Fruit fly (Drosophila melanogaster): ENCODE results near the gene dbo.

The dbo gene

DNA sequence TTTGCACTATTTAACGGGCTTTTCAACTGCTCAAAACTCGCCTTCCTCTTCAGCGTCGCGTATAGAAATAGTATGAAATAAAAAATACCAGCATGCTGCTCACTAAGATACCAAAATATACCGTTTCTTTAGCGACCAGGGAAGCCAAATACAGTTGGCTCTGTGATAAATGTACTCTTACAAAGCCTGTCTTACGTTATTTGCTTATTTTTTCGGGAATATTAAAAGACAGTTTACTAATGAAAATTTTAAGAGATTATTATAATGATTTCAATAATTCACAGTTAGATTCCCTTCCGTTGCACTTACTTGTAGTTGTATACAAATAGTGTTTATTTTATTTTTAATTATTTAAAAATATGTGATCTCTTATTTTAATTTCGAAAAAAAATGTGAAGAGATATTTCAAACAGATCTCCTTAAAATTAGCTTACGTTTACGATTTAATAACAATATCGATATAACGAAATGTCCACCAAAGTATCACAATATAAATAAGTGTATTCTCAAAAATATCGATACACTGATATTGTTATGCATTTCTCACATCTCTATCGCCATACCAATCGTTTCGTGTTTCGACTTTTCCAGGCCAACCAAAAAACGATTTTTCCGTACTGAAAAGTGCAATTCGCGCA is at the start of gene dbo, which contains the start of gene DCP2:
dbo (plus strand) TSS at position 542 of the 638 bp plus-strand sequence.
DCP2 (minus strand) TSS at position 77 of the 638 bp plus-strand sequence.
- TF ChIP-seq gl (tag; optimal IDR thresholded peaks at IDR 0.05), result no peak
- TF ChIP-seq rn (GFP tag; IDR thresholded peaks at IDR 0.05), result peak; percentile 42; the same call in 1 of the 2 replicates
- no peak for TF ChIP-seq CG10348 (GFP tag; IDR thresholded peaks at IDR 0.05)
- peak; percentile 22 for TF ChIP-seq CG17806 (tag; optimal IDR thresholded peaks at IDR 0.05)
- peak; percentile 69 for TF ChIP-seq Ets98B (GFP tag; IDR thresholded peaks at IDR 0.05)
- peak; percentile 63 for TF ChIP-seq CG12605 (GFP tag; IDR thresholded peaks at IDR 0.05)
- peak; percentile 56 for TF ChIP-seq CG15710 (tag; optimal IDR thresholded peaks at IDR 0.05)
- peak; percentile 40 for TF ChIP-seq Snoo (tag; optimal IDR thresholded peaks at IDR 0.05)
- peak; percentile 49 for TF ChIP-seq CG8301 (tag; optimal IDR thresholded peaks at IDR 0.05)
- TF ChIP-seq EcR (GFP tag; optimal IDR thresholded peaks at IDR 0.05), result no peak
- peak; percentile 49 for TF ChIP-seq CG9948 (tag; optimal IDR thresholded peaks at IDR 0.05)
- no peak for TF ChIP-seq fd96Ca (GFP tag; IDR thresholded peaks at IDR 0.05)
- TF ChIP-seq CG4496 (GFP tag; IDR thresholded peaks at IDR 0.05), result peak; percentile 80
- TF ChIP-seq CG32121 (GFP tag; IDR thresholded peaks at IDR 0.05), result peak; percentile 65
- peak; percentile 21 for TF ChIP-seq Pif1A (GFP tag; optimal IDR thresholded peaks at IDR 0.05)
- TF ChIP-seq CG14655 (GFP tag; optimal IDR thresholded peaks at IDR 0.05), result peak; percentile 62

DNA sequence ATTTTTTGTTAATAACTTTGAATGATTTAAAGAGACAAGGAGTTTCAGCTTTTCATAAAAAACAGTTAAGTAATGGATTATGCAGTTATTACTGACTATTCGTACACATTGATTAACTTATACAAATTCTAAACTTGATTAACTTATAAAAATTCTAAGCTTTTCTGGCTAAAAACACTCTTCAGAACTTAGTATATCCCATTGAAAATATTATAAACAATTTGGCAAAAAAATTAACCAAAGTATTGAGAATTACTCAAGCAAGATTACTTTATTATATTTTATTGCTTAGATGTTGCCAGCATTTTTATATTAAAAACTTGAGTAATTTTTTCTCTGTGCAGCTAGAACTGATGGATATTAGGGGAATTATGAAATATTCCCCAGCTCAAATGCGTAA is 49.3 kb upstream of the dbo start:
- no peak for TF ChIP-seq CG17806 (tag; optimal IDR thresholded peaks at IDR 0.05)
- no peak for TF ChIP-seq CG9948 (tag; optimal IDR thresholded peaks at IDR 0.05)
- no peak for TF ChIP-seq D1 (tag; optimal IDR thresholded peaks at IDR 0.05)
- TF ChIP-seq CG13204 (GFP tag; optimal IDR thresholded peaks at IDR 0.05), result no peak
- no peak for TF ChIP-seq CG4496 (GFP tag; IDR thresholded peaks at IDR 0.05)
- no peak for TF ChIP-seq Pif1B (GFP tag; optimal IDR thresholded peaks at IDR 0.05)
- TF ChIP-seq CG15710 (tag; optimal IDR thresholded peaks at IDR 0.05), result no peak
- TF ChIP-seq CG12605 (GFP tag; IDR thresholded peaks at IDR 0.05), result no peak
- no peak for TF ChIP-seq CG32121 (GFP tag; IDR thresholded peaks at IDR 0.05)
- TF ChIP-seq Ets98B (GFP tag; IDR thresholded peaks at IDR 0.05), result no peak
- TF ChIP-seq CG14655 (GFP tag; optimal IDR thresholded peaks at IDR 0.05), result no peak
- TF ChIP-seq fd96Ca (GFP tag; IDR thresholded peaks at IDR 0.05), result no peak
- no peak for TF ChIP-seq gl (tag; optimal IDR thresholded peaks at IDR 0.05)
- no peak for TF ChIP-seq CG8301 (tag; optimal IDR thresholded peaks at IDR 0.05)
- TF ChIP-seq Pif1A (GFP tag; optimal IDR thresholded peaks at IDR 0.05), result no peak
- no peak for TF ChIP-seq CG8159 (tag; optimal IDR thresholded peaks at IDR 0.05)

DNA sequence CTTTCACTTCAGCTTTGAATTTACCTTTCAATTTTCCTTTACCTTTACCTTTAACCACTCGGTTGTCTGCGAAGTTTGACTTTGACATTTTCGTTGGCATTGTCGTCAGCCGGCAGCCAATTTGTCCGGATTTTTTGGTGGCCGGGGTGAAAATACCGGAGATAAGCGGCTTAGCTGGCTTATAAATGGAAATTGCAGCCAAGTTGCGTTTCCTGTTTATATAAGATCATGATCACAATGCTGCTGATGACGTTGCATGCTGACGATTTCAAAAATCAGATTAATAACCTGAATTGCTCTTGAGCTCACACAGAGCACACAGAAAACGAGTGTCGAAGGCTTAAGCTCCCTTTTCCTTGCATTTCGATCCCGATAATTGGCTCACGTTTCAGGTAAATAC is 48.8 kb upstream of the dbo start:
- TF ChIP-seq CG13204 (GFP tag; optimal IDR thresholded peaks at IDR 0.05) (no peak), fd96Ca (GFP tag; IDR thresholded peaks at IDR 0.05) (no peak), CG15710 (tag; optimal IDR thresholded peaks at IDR 0.05) (no peak), CG8301 (tag; optimal IDR thresholded peaks at IDR 0.05) (no peak), CG32121 (GFP tag; IDR thresholded peaks at IDR 0.05) (no peak), Pif1A (GFP tag; optimal IDR thresholded peaks at IDR 0.05) (no peak), CG10348 (GFP tag; IDR thresholded peaks at IDR 0.05) (no peak), Pif1B (GFP tag; optimal IDR thresholded peaks at IDR 0.05) (no peak), Ets98B (GFP tag; IDR thresholded peaks at IDR 0.05) (no peak), CG9948 (tag; optimal IDR thresholded peaks at IDR 0.05) (no peak), CG34367 (tag; optimal IDR thresholded peaks at IDR 0.05) (no peak), D1 (tag; optimal IDR thresholded peaks at IDR 0.05) (no peak), CG14655 (GFP tag; optimal IDR thresholded peaks at IDR 0.05) (no peak), CG4496 (GFP tag; IDR thresholded peaks at IDR 0.05) (no peak), CG17806 (tag; optimal IDR thresholded peaks at IDR 0.05) (no peak), rn (GFP tag; IDR thresholded peaks at IDR 0.05) (no peak), CG12605 (GFP tag; IDR thresholded peaks at IDR 0.05) (no peak)

DNA sequence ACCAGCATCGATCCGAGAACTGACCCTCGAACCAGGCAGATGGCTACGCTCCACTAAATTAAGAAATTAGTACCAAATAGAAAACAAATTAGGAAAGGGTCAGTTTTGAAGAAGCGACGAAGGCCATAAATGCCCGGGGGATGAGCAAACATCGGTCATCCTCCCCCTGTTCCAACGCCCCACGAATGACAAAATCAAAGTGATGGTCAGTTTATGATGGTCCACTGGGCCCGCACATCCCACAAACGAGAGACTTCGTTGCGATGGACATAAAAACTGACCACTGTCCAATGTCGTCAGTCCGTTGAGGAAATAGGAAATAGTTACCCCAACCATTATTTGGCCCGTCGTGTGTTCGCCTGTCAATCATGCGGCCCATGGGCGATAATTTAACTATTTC is 47.7 kb upstream of the dbo start:
- TF ChIP-seq CG17806 (tag; optimal IDR thresholded peaks at IDR 0.05) (no peak), CG32121 (GFP tag; IDR thresholded peaks at IDR 0.05) (no peak), Ets98B (GFP tag; IDR thresholded peaks at IDR 0.05) (no peak), gl (tag; optimal IDR thresholded peaks at IDR 0.05) (no peak), Pif1B (GFP tag; optimal IDR thresholded peaks at IDR 0.05) (no peak), EcR (GFP tag; optimal IDR thresholded peaks at IDR 0.05) (no peak), fd96Ca (GFP tag; IDR thresholded peaks at IDR 0.05) (no peak), Pif1A (GFP tag; optimal IDR thresholded peaks at IDR 0.05) (no peak), CG8159 (tag; optimal IDR thresholded peaks at IDR 0.05) (no peak), CG34367 (tag; optimal IDR thresholded peaks at IDR 0.05) (no peak), CG15710 (tag; optimal IDR thresholded peaks at IDR 0.05) (no peak), CG13204 (GFP tag; optimal IDR thresholded peaks at IDR 0.05) (no peak), D1 (tag; optimal IDR thresholded peaks at IDR 0.05) (no peak), CG10348 (GFP tag; IDR thresholded peaks at IDR 0.05) (no peak), CG8301 (tag; optimal IDR thresholded peaks at IDR 0.05) (no peak), CG4496 (GFP tag; IDR thresholded peaks at IDR 0.05) (no peak)

DNA sequence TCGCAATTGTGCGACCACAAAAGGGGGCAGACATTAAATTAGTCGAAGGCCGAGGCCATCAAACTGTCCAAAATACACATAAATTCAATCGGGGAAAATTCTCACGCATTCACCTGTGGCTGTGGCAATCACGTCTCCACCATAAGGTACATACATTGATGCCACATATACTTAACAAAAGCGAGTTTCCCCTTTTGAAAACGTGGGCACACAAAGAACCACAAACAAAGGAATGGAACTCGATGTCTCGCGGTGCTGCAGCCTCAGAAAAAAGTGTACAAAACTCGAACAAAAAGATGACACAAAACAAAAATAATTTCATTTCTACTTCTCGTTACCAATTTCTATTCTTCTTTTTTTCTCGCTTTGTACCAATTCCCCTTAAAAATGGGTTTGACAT is 41.3 kb upstream of the dbo start:
- no peak for TF ChIP-seq gl (tag; optimal IDR thresholded peaks at IDR 0.05)
- no peak for TF ChIP-seq rn (GFP tag; IDR thresholded peaks at IDR 0.05)
- TF ChIP-seq EcR (GFP tag; optimal IDR thresholded peaks at IDR 0.05), result no peak
- no peak for TF ChIP-seq CG14655 (GFP tag; optimal IDR thresholded peaks at IDR 0.05)
- no peak for TF ChIP-seq CG13204 (GFP tag; optimal IDR thresholded peaks at IDR 0.05)
- TF ChIP-seq Pif1A (GFP tag; optimal IDR thresholded peaks at IDR 0.05), result no peak
- TF ChIP-seq Ets98B (GFP tag; IDR thresholded peaks at IDR 0.05), result no peak
- no peak for TF ChIP-seq CG34367 (tag; optimal IDR thresholded peaks at IDR 0.05)
- no peak for TF ChIP-seq CG9948 (tag; optimal IDR thresholded peaks at IDR 0.05)
- TF ChIP-seq CG4496 (GFP tag; IDR thresholded peaks at IDR 0.05), result no peak
- no peak for TF ChIP-seq CG12605 (GFP tag; IDR thresholded peaks at IDR 0.05)

DNA sequence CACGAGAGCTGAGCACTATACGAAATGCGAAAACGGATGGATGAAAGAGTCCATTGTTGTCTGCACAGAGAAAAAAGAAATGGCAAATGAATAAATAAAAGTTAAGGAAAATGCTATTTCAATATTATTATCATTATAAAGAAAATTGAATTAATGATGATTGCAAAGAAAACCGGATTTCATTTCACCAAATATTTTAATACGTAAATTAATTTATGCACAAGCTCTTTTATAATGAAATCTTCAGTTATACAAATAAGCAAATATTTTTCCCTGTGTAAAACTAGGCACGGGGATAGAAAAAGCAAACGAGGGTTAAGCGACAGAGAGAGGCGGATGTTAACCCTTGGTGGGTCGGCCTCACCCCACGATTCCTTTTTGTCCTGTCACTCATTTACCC is 39.3 kb upstream of the dbo start:
- TF ChIP-seq gl (tag; optimal IDR thresholded peaks at IDR 0.05), result no peak
- TF ChIP-seq CG13204 (GFP tag; optimal IDR thresholded peaks at IDR 0.05), result no peak
- peak; percentile 36 for TF ChIP-seq CG8159 (tag; optimal IDR thresholded peaks at IDR 0.05)
- no peak for TF ChIP-seq CG10348 (GFP tag; IDR thresholded peaks at IDR 0.05)
- no peak for TF ChIP-seq rn (GFP tag; IDR thresholded peaks at IDR 0.05)
- TF ChIP-seq CG8301 (tag; optimal IDR thresholded peaks at IDR 0.05), result no peak
- TF ChIP-seq CG15710 (tag; optimal IDR thresholded peaks at IDR 0.05), result no peak
- TF ChIP-seq Snoo (tag; optimal IDR thresholded peaks at IDR 0.05), result no peak
- TF ChIP-seq D1 (tag; optimal IDR thresholded peaks at IDR 0.05), result no peak
